Worm (Caenorhabditis elegans) whole organism, L2 larva: ENCODE measurements around the gene gfi-1.

Experiments used
- C34F6.9 ChIP-seq: fragments of 150-350 bp; optimal IDR thresholded peaks from 2 replicates; lab custom pipeline; 2014; ENCODE audit warnings: missing biosample characterization, missing genetic modification characterization
- F13H6.1 ChIP-seq: sonication (generic microtip); optimal IDR thresholded peaks from 2 replicates; lab custom pipeline; 2016; ENCODE audit warnings: missing genetic modification characterization, missing compliant biosample characterization
- R02D3.7 ChIP-seq: fragments of 150-350 bp; optimal IDR thresholded peaks from 2 replicates; lab custom pipeline; 2014; ENCODE audit warnings: missing biosample characterization, missing genetic modification characterization
- Y55F3AM.14 ChIP-seq: fragments of 200-800 bp; sonication (Bioruptor generic); optimal IDR thresholded peaks from 2 replicates; lab custom pipeline; 2018; ENCODE audit warnings: mild to moderate bottlenecking, missing genetic modification characterization, missing compliant biosample characterization
- alr-1 ChIP-seq: fragments of 150-350 bp; optimal IDR thresholded peaks from 2 replicates; lab custom pipeline; 2014; ENCODE audit warnings: missing biosample characterization, missing genetic modification characterization
- aly-2 ChIP-seq: fragments of 150-350 bp; optimal IDR thresholded peaks from 2 replicates; lab custom pipeline; 2014; ENCODE audit warnings: missing biosample characterization, missing genetic modification characterization
- ama-1 ChIP-seq: fragments of 150-350 bp; optimal IDR thresholded peaks from 2 replicates; lab custom pipeline; 2018; ENCODE audit warnings: inconsistent platforms
- blmp-1 ChIP-seq: sonication (generic microtip); optimal IDR thresholded peaks from 2 replicates; lab custom pipeline; 2017; ENCODE audit warnings: missing genetic modification characterization, mild to moderate bottlenecking, missing compliant biosample characterization, antibody characterized with exemption, moderate library complexity; ENCODE audit not compliant: insufficient read depth
- ceh-82 ChIP-seq: fragments of 150-350 bp; optimal IDR thresholded peaks from 2 replicates; lab custom pipeline; 2014; ENCODE audit warnings: missing biosample characterization, missing genetic modification characterization
- crh-2 ChIP-seq: sonication (generic microtip); optimal IDR thresholded peaks from 2 replicates; lab custom pipeline; 2017; ENCODE audit warnings: missing biosample characterization, missing genetic modification characterization
- elt-1 ChIP-seq: fragments of 150-350 bp; optimal IDR thresholded peaks from 2 replicates; lab custom pipeline; 2014; ENCODE audit warnings: missing biosample characterization, missing genetic modification characterization
- elt-3 ChIP-seq: sonication (generic microtip); optimal IDR thresholded peaks from 2 replicates; lab custom pipeline; 2017; ENCODE audit warnings: missing biosample characterization, missing genetic modification characterization
- fos-1 ChIP-seq: fragments of 150-350 bp; optimal IDR thresholded peaks from 2 replicates; lab custom pipeline; 2014; ENCODE audit warnings: missing biosample characterization, missing genetic modification characterization
- gmeb-1 ChIP-seq: fragments of 150-350 bp; optimal IDR thresholded peaks from 2 replicates; lab custom pipeline; 2014; ENCODE audit warnings: missing biosample characterization, missing genetic modification characterization
- lin-11 ChIP-seq: fragments of 150-350 bp; sonication (generic microtip); optimal IDR thresholded peaks from 2 replicates; lab custom pipeline; 2014; ENCODE audit warnings: missing biosample characterization, missing genetic modification characterization, inconsistent platforms, mixed read lengths
- lin-13 ChIP-seq: fragments of 150-350 bp; optimal IDR thresholded peaks from 2 replicates; lab custom pipeline; 2014; ENCODE audit warnings: missing biosample characterization, missing genetic modification reagents, missing genetic modification characterization
- lin-39 ChIP-seq: fragments of 150-350 bp; optimal IDR thresholded peaks from 2 replicates; lab custom pipeline; 2014; ENCODE audit warnings: missing biosample characterization, missing genetic modification reagents, missing genetic modification characterization
- lsy-2 ChIP-seq, 2 experiments: fragments of 150-350 bp in 1 of 2; sonication (generic microtip) in 1 of 2; optimal IDR thresholded peaks; 2 replicates each; lab custom pipeline; 2014 to 2017; ENCODE audit warnings: missing biosample characterization in 2 of 2, missing genetic modification characterization in 2 of 2
- mbf-1 ChIP-seq: sonication (generic microtip); optimal IDR thresholded peaks from 2 replicates; lab custom pipeline; 2017; ENCODE audit warnings: missing biosample characterization, missing genetic modification characterization
- mdl-1 ChIP-seq, 2 experiments: fragments of 150-350 bp in 1 of 2; sonication (generic microtip) in 1 of 2; optimal IDR thresholded peaks; 2 replicates each; lab custom pipeline; 2017; ENCODE audit warnings: missing biosample characterization in 2 of 2, missing genetic modification characterization in 2 of 2
- nhr-10 ChIP-seq: sonication (generic microtip); optimal IDR thresholded peaks from 2 replicates; lab custom pipeline; 2017; ENCODE audit warnings: missing biosample characterization, missing genetic modification characterization
- nhr-12 ChIP-seq: fragments of 150-350 bp; optimal IDR thresholded peaks from 2 replicates; lab custom pipeline; 2014; ENCODE audit warnings: missing biosample characterization, missing genetic modification characterization
- nhr-129 ChIP-seq: fragments of 150-350 bp; optimal IDR thresholded peaks from 2 replicates; lab custom pipeline; 2014; ENCODE audit warnings: missing biosample characterization, missing genetic modification characterization
- nhr-21 ChIP-seq: fragments of 150-350 bp; optimal IDR thresholded peaks from 2 replicates; lab custom pipeline; 2014; ENCODE audit warnings: missing biosample characterization, missing genetic modification characterization
- nhr-237 ChIP-seq: fragments of 150-350 bp; optimal IDR thresholded peaks from 2 replicates; lab custom pipeline; 2014; ENCODE audit warnings: missing biosample characterization, missing genetic modification characterization
- nhr-25 ChIP-seq: fragments of 150-350 bp; sonication (generic microtip); optimal IDR thresholded peaks from 3 replicates; lab custom pipeline; 2014; ENCODE audit warnings: missing biosample characterization, missing genetic modification characterization
- nhr-6 ChIP-seq: fragments of 150-350 bp; optimal IDR thresholded peaks from 2 replicates; lab custom pipeline; 2014; ENCODE audit warnings: missing biosample characterization, missing genetic modification characterization
- nhr-77 ChIP-seq: fragments of 150-350 bp; optimal IDR thresholded peaks from 2 replicates; lab custom pipeline; 2014; ENCODE audit warnings: missing biosample characterization, missing genetic modification characterization
- sem-4 ChIP-seq: fragments of 150-350 bp; optimal IDR thresholded peaks from 2 replicates; lab custom pipeline; 2014; ENCODE audit warnings: missing biosample characterization, missing genetic modification reagents, missing genetic modification characterization
- skn-1 ChIP-seq: sonication (generic microtip); optimal IDR thresholded peaks from 2 replicates; lab custom pipeline; 2017; ENCODE audit warnings: missing biosample characterization, missing genetic modification characterization
- sma-3 ChIP-seq: sonication (generic microtip); optimal IDR thresholded peaks from 2 replicates; lab custom pipeline; 2016; ENCODE audit warnings: missing genetic modification reagents, missing genetic modification characterization, missing compliant biosample characterization
- sma-9 ChIP-seq, 2 experiments: fragments of 150-350 bp in 1 of 2; sonication (generic microtip) in 1 of 2; optimal IDR thresholded peaks; 2 replicates each; lab custom pipeline; 2014 to 2016; ENCODE audit warnings: missing genetic modification characterization in 2 of 2, mild to moderate bottlenecking in 1 of 2, missing biosample characterization in 1 of 2, missing compliant biosample characterization in 1 of 2, missing genetic modification reagents in 1 of 2, moderate library complexity in 1 of 2
- snpc-4 ChIP-seq: fragments of 150-350 bp; optimal IDR thresholded peaks from 2 replicates; lab custom pipeline; 2014; ENCODE audit warnings: missing biosample characterization, missing genetic modification characterization
- unc-39 ChIP-seq: fragments of 150-350 bp; optimal IDR thresholded peaks from 2 replicates; lab custom pipeline; 2014; ENCODE audit warnings: missing biosample characterization, missing genetic modification characterization
- unc-55 ChIP-seq: fragments of 150-350 bp; sonication (generic microtip); optimal IDR thresholded peaks from 3 replicates; lab custom pipeline; 2014; ENCODE audit warnings: missing biosample characterization, missing genetic modification reagents, missing genetic modification characterization
- ztf-1 ChIP-seq: fragments of 200-800 bp; sonication (Bioruptor generic); conservative IDR thresholded peaks from 2 replicates; pipeline ENCODE4 v1.3.6; 2022; ENCODE audit warnings: missing genetic modification characterization, missing compliant biosample characterization
- ztf-11 ChIP-seq: sonication (generic microtip); optimal IDR thresholded peaks from 2 replicates; lab custom pipeline; 2017; ENCODE audit warnings: missing biosample characterization, missing genetic modification characterization
- ztf-4 ChIP-seq: fragments of 150-350 bp; optimal IDR thresholded peaks from 2 replicates; lab custom pipeline; 2014; ENCODE audit warnings: missing biosample characterization, missing genetic modification characterization

The gfi-1 gene

ce11 chrV:6430526-6431371 lies 31.0 kb upstream of the gfi-1 start:
- no peak for TF ChIP-seq nhr-237 (tag; lab: Kevin White, UChicago)
- peak; percentile 3 for TF ChIP-seq blmp-1 (tag; lab: Kevin White, UChicago)
- no peak for TF ChIP-seq C34F6.9 (tag; lab: Kevin White, UChicago)
- TF ChIP-seq unc-39 (tag; lab: Kevin White, UChicago) = no peak
- peak; percentile 21 for TF ChIP-seq crh-2 (tag; lab: Kevin White, UChicago)
- peak; percentile 26 for TF ChIP-seq sma-9 (GFP tag; optimal IDR thresholded peaks at IDR 0.05; lab: Kevin White, UChicago)
- TF ChIP-seq sma-9 (tag; optimal IDR thresholded peaks at IDR 0.05; lab: Kevin White, UChicago) = no peak
- peak; percentile 49 for TF ChIP-seq sma-3 (GFP tag; lab: Kevin White, UChicago)
- no peak for TF ChIP-seq aly-2 (tag; lab: Kevin White, UChicago)
- no peak for TF ChIP-seq elt-3 (tag; lab: Kevin White, UChicago)
- peak; percentile 18 for TF ChIP-seq nhr-129 (tag; lab: Kevin White, UChicago)
- TF ChIP-seq, all 48 proteins: peak for 5

DNA sequence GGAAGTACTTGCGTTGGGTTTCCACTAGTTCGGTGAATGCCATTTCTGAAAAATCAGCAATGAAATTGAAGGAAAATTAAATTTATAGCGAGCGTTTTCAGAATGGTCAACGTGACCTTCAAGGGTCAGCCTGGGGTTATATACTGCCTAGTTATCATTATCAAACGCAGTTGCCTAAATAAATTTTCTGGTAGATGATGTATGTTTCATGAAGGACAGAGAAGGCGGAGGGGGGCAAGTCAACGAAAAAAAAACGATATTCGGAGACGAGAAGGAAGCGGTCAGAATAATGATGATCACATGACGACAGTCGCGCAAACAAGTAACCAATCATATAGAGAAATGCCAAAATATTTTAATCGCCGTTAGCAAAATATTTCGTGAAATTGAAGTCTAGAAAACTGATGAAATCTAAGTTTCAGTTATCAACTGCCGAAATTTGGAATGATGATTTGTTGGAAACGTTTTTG lies 30.2 kb upstream of the gfi-1 start, which contains the start of gene alh-4:
Gene alh-4 (minus strand): TSS at position 51 of the 470 bp plus-strand sequence.
- TF ChIP-seq blmp-1 (tag; lab: Kevin White, UChicago) (peak; percentile 3), sma-9 (GFP tag; optimal IDR thresholded peaks at IDR 0.05; lab: Kevin White, UChicago) (peak; percentile 21), sma-9 (tag; optimal IDR thresholded peaks at IDR 0.05; lab: Kevin White, UChicago) (no peak), lin-39 (tag; lab: Kevin White, UChicago) (no peak), nhr-21 (peak; percentile 6), ztf-1 (no peak), R02D3.7 (no peak), nhr-25 (tag; lab: Kevin White, UChicago) (peak; percentile 66), nhr-129 (tag; lab: Kevin White, UChicago) (peak; percentile 16), sma-3 (GFP tag; lab: Kevin White, UChicago) (peak; percentile 61), C34F6.9 (tag; lab: Kevin White, UChicago) (no peak), gmeb-1 (tag; lab: Kevin White, UChicago) (peak; percentile 19)
- TF ChIP-seq, all 48 proteins: peak for 7

DNA sequence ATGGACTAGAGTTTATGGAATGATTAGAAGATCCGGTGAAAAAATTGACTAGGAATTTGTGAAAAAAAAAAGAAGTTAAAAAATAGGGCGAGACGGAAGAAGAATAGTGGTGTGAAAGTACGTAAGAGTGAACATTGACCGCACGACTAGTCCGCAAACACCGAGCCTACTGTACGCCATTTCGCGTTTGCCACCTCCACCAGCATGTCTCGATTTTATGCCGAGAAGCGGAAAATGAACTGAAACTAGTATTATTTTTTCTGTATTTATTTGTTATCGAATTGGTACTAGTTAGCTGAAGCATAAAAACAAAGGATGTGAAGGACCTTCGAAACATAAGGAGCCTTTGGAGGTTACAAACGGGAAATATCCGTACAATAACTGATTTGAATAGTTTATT lies 27.7 kb upstream of the gfi-1 start:
- TF ChIP-seq crh-2 (tag; lab: Kevin White, UChicago) (peak; percentile 53), nhr-21 (peak; percentile 22), lsy-2 (tag; optimal IDR thresholded peaks at IDR 0.05; lab: Kevin White, UChicago) (peak; percentile 36 to 81), elt-1 (no peak), lin-13 (peak; percentile 24), nhr-6 (tag; lab: Kevin White, UChicago) (peak; percentile 4), skn-1 (tag; lab: Kevin White, UChicago) (no peak), alr-1 (tag; lab: Kevin White, UChicago) (no peak), ztf-11 (tag; lab: Kevin White, UChicago) (no peak), sma-3 (GFP tag; lab: Kevin White, UChicago) (peak; percentile 30), nhr-25 (tag; lab: Kevin White, UChicago) (peak; percentile 45), fos-1 (tag; lab: Kevin White, UChicago) (peak; percentile 32), sma-9 (GFP tag; optimal IDR thresholded peaks at IDR 0.05; lab: Kevin White, UChicago) (peak; percentile 10), sma-9 (tag; optimal IDR thresholded peaks at IDR 0.05; lab: Kevin White, UChicago) (no peak), C34F6.9 (tag; lab: Kevin White, UChicago) (peak; percentile 57), sem-4 (tag; lab: Kevin White, UChicago) (peak; percentile 20), unc-55 (GFP tag; lab: Kevin White, UChicago) (peak; percentile 58), F13H6.1 (peak; percentile 65), gmeb-1 (tag; lab: Kevin White, UChicago) (no peak), R02D3.7 (no peak), nhr-129 (tag; lab: Kevin White, UChicago) (peak; percentile 5)

- peak; percentile 11 for TF ChIP-seq Y55F3AM.14 (GFP tag; lab: Kevin White, UChicago)
- TF ChIP-seq ceh-82 = no peak
Observed at ce11 chrV:6426843-6427242, 27.1 kb upstream of the gfi-1 start, which contains the start of gene atp-4. Gene atp-4, minus strand, starts transcription at chrV:6427112.

- TF ChIP-seq snpc-4 (no peak), elt-1 (no peak), skn-1 (tag; lab: Kevin White, UChicago) (no peak), alr-1 (tag; lab: Kevin White, UChicago) (no peak), lsy-2 (tag; optimal IDR thresholded peaks at IDR 0.05; lab: Kevin White, UChicago) (peak in 1 of 2 experiments; percentile 4), ztf-4 (tag; lab: Kevin White, UChicago) (no peak), C34F6.9 (tag; lab: Kevin White, UChicago) (no peak), nhr-10 (no peak), mdl-1 (tag; optimal IDR thresholded peaks at IDR 0.05; lab: Kevin White, UChicago) (no peak), Y55F3AM.14 (GFP tag; lab: Kevin White, UChicago) (no peak), F13H6.1 (peak; percentile 8), ztf-1 (no peak), ceh-82 (no peak), mbf-1 (no peak), lin-11 (tag; lab: Kevin White, UChicago) (no peak), ama-1 (lab: Kevin White, UChicago) (peak; percentile 24), nhr-77 (tag; lab: Kevin White, UChicago) (no peak), sma-3 (GFP tag; lab: Kevin White, UChicago) (peak; percentile 44), nhr-12 (tag; lab: Kevin White, UChicago) (no peak), crh-2 (tag; lab: Kevin White, UChicago) (peak; percentile 4), unc-39 (tag; lab: Kevin White, UChicago) (no peak), nhr-129 (tag; lab: Kevin White, UChicago) (no peak)
Observed at ce11 chrV:6425927-6426326, 26.2 kb upstream of the gfi-1 start, which contains the start of gene T05H4.11. Gene T05H4.11, minus strand, starts transcription at chrV:6426261.
